Worm (Caenorhabditis elegans) whole organism, L4 larva: ENCODE results near the gene nas-15.

Source experiments
- F37D6.2 ChIP-seq: sonication (generic microtip); optimal IDR thresholded peaks from 2 replicates; lab custom pipeline; 2016; ENCODE audit warnings: mild to moderate bottlenecking, missing genetic modification characterization, missing compliant biosample characterization
- F49E8.2 ChIP-seq: sonication (generic microtip); optimal IDR thresholded peaks from 2 replicates; lab custom pipeline; 2016; ENCODE audit warnings: missing compliant biosample characterization, mild to moderate bottlenecking, missing genetic modification characterization, borderline replicate concordance
- R02D3.7 ChIP-seq: fragments of 150-350 bp; sonication (generic microtip); optimal IDR thresholded peaks from 3 replicates; lab custom pipeline; 2014; ENCODE audit warnings: missing biosample characterization, missing genetic modification characterization
- T20F7.1 ChIP-seq: fragments of 200-800 bp; sonication (Bioruptor generic); optimal IDR thresholded peaks from 2 replicates; lab custom pipeline; 2018; ENCODE audit warnings: mild to moderate bottlenecking, missing genetic modification characterization, missing compliant biosample characterization
- Y75B8A.6 ChIP-seq: fragments of 200-800 bp; sonication (Bioruptor generic); IDR thresholded peaks from 2 replicates; pipeline ENCODE4 v1.3.6; 2022; ENCODE audit warnings: missing genetic modification reagents, missing genetic modification characterization, missing compliant biosample characterization
- aha-1 ChIP-seq: fragments of 150-350 bp; peaks from one replicate; lab custom pipeline; 2014; ENCODE audit warnings: missing biosample characterization, missing genetic modification characterization
- ceh-28 ChIP-seq: fragments of 150-350 bp; optimal IDR thresholded peaks from 2 replicates; lab custom pipeline; 2014; ENCODE audit warnings: missing biosample characterization, missing genetic modification reagents, missing genetic modification characterization
- ceh-32 ChIP-seq: sonication (generic microtip); optimal IDR thresholded peaks from 2 replicates; lab custom pipeline; 2016; ENCODE audit warnings: mild to moderate bottlenecking, missing genetic modification characterization, missing compliant biosample characterization; ENCODE audit not compliant: poor library complexity
- ceh-44 ChIP-seq: fragments of 200-800 bp; sonication (Bioruptor generic); IDR thresholded peaks from 2 replicates; pipeline ENCODE4 v1.3.6; 2022; ENCODE audit warnings: missing genetic modification reagents, missing genetic modification characterization, missing compliant biosample characterization
- ceh-82 ChIP-seq: sonication (generic microtip); optimal IDR thresholded peaks from 2 replicates; lab custom pipeline; 2017; ENCODE audit warnings: missing biosample characterization, missing genetic modification characterization
- daf-12 ChIP-seq: fragments of 150-350 bp; optimal IDR thresholded peaks from 2 replicates; lab custom pipeline; 2014; ENCODE audit warnings: missing biosample characterization, missing genetic modification reagents, missing genetic modification characterization
- daf-19 ChIP-seq: fragments of 200-800 bp; sonication (Bioruptor generic); conservative IDR thresholded peaks from 2 replicates; pipeline ENCODE4 v1.3.6; 2022; ENCODE audit warnings: missing genetic modification characterization, missing compliant biosample characterization
- dve-1 ChIP-seq: sonication (generic microtip); optimal IDR thresholded peaks from 2 replicates; lab custom pipeline; 2017; ENCODE audit warnings: antibody characterized with exemption, mild to moderate bottlenecking, missing genetic modification characterization, missing compliant biosample characterization; ENCODE audit not compliant: insufficient read depth
- egl-27 ChIP-seq: sonication (generic microtip); optimal IDR thresholded peaks from 3 replicates; lab custom pipeline; 2017; ENCODE audit warnings: missing biosample characterization, missing genetic modification reagents, missing genetic modification characterization
- fkh-10 ChIP-seq: fragments of 150-350 bp; optimal IDR thresholded peaks from 2 replicates; lab custom pipeline; 2014; ENCODE audit warnings: missing biosample characterization, missing genetic modification reagents, missing genetic modification characterization
- gei-8 ChIP-seq: fragments of 200-800 bp; sonication (Bioruptor generic); optimal IDR thresholded peaks from 2 replicates; lab custom pipeline; 2018; ENCODE audit warnings: mild to moderate bottlenecking, missing genetic modification characterization, missing compliant biosample characterization
- hlh-11 ChIP-seq: fragments of 200-800 bp; sonication (Bioruptor generic); optimal IDR thresholded peaks from 2 replicates; lab custom pipeline; 2018; ENCODE audit warnings: mild to moderate bottlenecking, missing genetic modification characterization, missing compliant biosample characterization
- hlh-30 ChIP-seq: sonication (generic microtip); optimal IDR thresholded peaks from 2 replicates; lab custom pipeline; 2017; ENCODE audit warnings: antibody characterized with exemption, mild to moderate bottlenecking, missing genetic modification characterization, missing compliant biosample characterization; ENCODE audit not compliant: insufficient read depth
- hmg-1.1 ChIP-seq: fragments of 200-800 bp; sonication (Bioruptor generic); IDR thresholded peaks from 2 replicates; pipeline ENCODE4 v1.3.6; 2022; ENCODE audit warnings: missing genetic modification reagents, missing genetic modification characterization, missing compliant biosample characterization
- lim-7 ChIP-seq: fragments of 200-800 bp; sonication (Bioruptor generic); IDR thresholded peaks from 2 replicates; pipeline ENCODE4 v1.3.6; 2022; ENCODE audit warnings: missing genetic modification characterization, missing compliant biosample characterization
- lin-13 ChIP-seq: fragments of 150-350 bp; optimal IDR thresholded peaks from 2 replicates; lab custom pipeline; 2014; ENCODE audit warnings: missing biosample characterization, missing genetic modification reagents, missing genetic modification characterization
- lsy-2 ChIP-seq, 2 experiments: fragments of 150-350 bp in 1 of 2; sonication (generic microtip) in 1 of 2; optimal IDR thresholded peaks; 2 replicates each; lab custom pipeline; 2014 to 2017; ENCODE audit warnings: missing biosample characterization in 2 of 2, missing genetic modification characterization in 2 of 2
- mdl-1 ChIP-seq, 2 experiments: fragments of 150-350 bp in 1 of 2; sonication (generic microtip) in 1 of 2; optimal IDR thresholded peaks; 2 replicates each; lab custom pipeline; 2014 to 2017; ENCODE audit warnings: missing biosample characterization in 2 of 2, missing genetic modification characterization in 2 of 2
- mep-1 ChIP-seq: fragments of 150-350 bp; sonication (generic microtip); optimal IDR thresholded peaks from 3 replicates; lab custom pipeline; 2014; ENCODE audit warnings: missing biosample characterization, missing genetic modification characterization
- mes-2 ChIP-seq: sonication (generic microtip); optimal IDR thresholded peaks from 2 replicates; lab custom pipeline; 2016; ENCODE audit warnings: missing genotype, mild to moderate bottlenecking, missing genetic modification characterization, missing compliant biosample characterization; ENCODE audit not compliant: poor library complexity, severe bottlenecking
- mxl-3 ChIP-seq: fragments of 200-800 bp; sonication (Bioruptor generic); optimal IDR thresholded peaks from 2 replicates; lab custom pipeline; 2018; ENCODE audit warnings: mild to moderate bottlenecking, missing genetic modification characterization, missing compliant biosample characterization
- nhr-10 ChIP-seq: fragments of 150-350 bp; optimal IDR thresholded peaks from 2 replicates; lab custom pipeline; 2014; ENCODE audit warnings: missing biosample characterization, missing genetic modification characterization
- nhr-11 ChIP-seq: fragments of 150-350 bp; optimal IDR thresholded peaks from 2 replicates; lab custom pipeline; 2014; ENCODE audit warnings: missing biosample characterization, missing genetic modification characterization
- nhr-111 ChIP-seq: fragments of 200-800 bp; sonication (Bioruptor generic); optimal IDR thresholded peaks from 2 replicates; lab custom pipeline; 2018; ENCODE audit warnings: mild to moderate bottlenecking, missing genetic modification characterization, missing compliant biosample characterization
- nhr-25 ChIP-seq: sonication (generic microtip); optimal IDR thresholded peaks from 2 replicates; lab custom pipeline; 2017; ENCODE audit warnings: missing genetic modification characterization, mild to moderate bottlenecking, missing compliant biosample characterization, antibody characterized with exemption, moderate library complexity, borderline replicate concordance; ENCODE audit not compliant: insufficient read depth
- nhr-28 ChIP-seq: fragments of 150-350 bp; optimal IDR thresholded peaks from 2 replicates; lab custom pipeline; 2014; ENCODE audit warnings: missing biosample characterization, missing genetic modification characterization
- nhr-42 ChIP-seq: fragments of 200-800 bp; sonication (Bioruptor generic); IDR thresholded peaks from 2 replicates; pipeline ENCODE4 v1.3.6; 2022; ENCODE audit warnings: missing genetic modification characterization, missing compliant biosample characterization
- nhr-6 ChIP-seq: fragments of 150-350 bp; optimal IDR thresholded peaks from 2 replicates; lab custom pipeline; 2014; ENCODE audit warnings: missing biosample characterization, missing genetic modification characterization
- nhr-76 ChIP-seq: fragments of 150-350 bp; optimal IDR thresholded peaks from 2 replicates; lab custom pipeline; 2014; ENCODE audit warnings: missing biosample characterization, missing genetic modification characterization
- rbr-2 ChIP-seq: sonication (generic microtip); optimal IDR thresholded peaks from 2 replicates; lab custom pipeline; 2016; ENCODE audit warnings: missing genotype, missing genetic modification characterization, missing compliant biosample characterization
- set-16 ChIP-seq: fragments of 200-800 bp; sonication (Bioruptor generic); IDR thresholded peaks from 2 replicates; pipeline ENCODE4 v1.3.6; 2022; ENCODE audit warnings: missing genetic modification reagents, missing genetic modification characterization, missing compliant biosample characterization
- snpc-1.2 ChIP-seq: fragments of 200-800 bp; sonication (Bioruptor generic); IDR thresholded peaks from 2 replicates; pipeline ENCODE4 v1.3.6; 2022; ENCODE audit warnings: missing genetic modification reagents, missing genetic modification characterization, missing compliant biosample characterization
- spr-1 ChIP-seq: sonication (generic microtip); optimal IDR thresholded peaks from 2 replicates; lab custom pipeline; 2016; ENCODE audit warnings: mild to moderate bottlenecking, missing genetic modification characterization, missing compliant biosample characterization
- spr-3 ChIP-seq: fragments of 200-800 bp; sonication (Bioruptor generic); optimal IDR thresholded peaks from 2 replicates; lab custom pipeline; 2018; ENCODE audit warnings: mild to moderate bottlenecking, missing genetic modification characterization, missing compliant biosample characterization
- tag-97 ChIP-seq: fragments of 200-800 bp; sonication (Bioruptor generic); IDR thresholded peaks from 2 replicates; pipeline ENCODE4 v1.3.6; 2022; ENCODE audit warnings: missing genetic modification characterization, missing compliant biosample characterization
- unc-62 ChIP-seq, 3 experiments: fragments of 150-350 bp in 1 of 3; sonication (generic microtip); optimal IDR thresholded peaks in 2 of 3; peaks in 1 of 3; 1 replicate in 1 of 3; 2 replicates in 2 of 3; lab custom pipeline; 2014 to 2017; ENCODE audit warnings: missing biosample characterization in 3 of 3, missing genetic modification characterization in 3 of 3, missing genetic modification reagents in 3 of 3, missing genotype in 1 of 3
- zag-1 ChIP-seq: fragments of 150-350 bp; optimal IDR thresholded peaks from 2 replicates; lab custom pipeline; 2014; ENCODE audit warnings: missing biosample characterization, missing genetic modification characterization
- zfp-2 ChIP-seq: sonication (generic microtip); optimal IDR thresholded peaks from 2 replicates; lab custom pipeline; 2016; ENCODE audit warnings: mild to moderate bottlenecking, missing genetic modification characterization, missing compliant biosample characterization
- zfp-3 ChIP-seq: fragments of 200-800 bp; sonication (Bioruptor generic); conservative IDR thresholded peaks from 2 replicates; pipeline ENCODE4 v1.3.6; 2022; ENCODE audit warnings: missing genetic modification reagents, missing genetic modification characterization, missing compliant biosample characterization
- ztf-7 ChIP-seq: fragments of 150-350 bp; optimal IDR thresholded peaks from 2 replicates; lab custom pipeline; 2014; ENCODE audit warnings: missing biosample characterization, missing genetic modification characterization

The nas-15 gene

ce11 chrX:748319-748718 is 29.2 kb upstream of the nas-15 start:
- TF ChIP-seq aha-1 (peak; percentile 88), hmg-1.1 (GFP tag; lab: Robert Waterston, UW) (no peak), unc-62 (GFP tag; optimal IDR thresholded peaks at IDR 0.05 in 1 of 2; lab: Kevin White, UChicago) (peak in 1 of 2 experiments; percentile 57), unc-62 (tag; optimal IDR thresholded peaks at IDR 0.05; lab: Kevin White, UChicago) (no peak)

ce11 chrX:759634-760033 is 17.9 kb upstream of the nas-15 start, which contains the start of gene aex-3:
Gene aex-3, minus strand, starts transcription at chrX:759734.
- TF ChIP-seq zfp-2 (tag; lab: Kevin White, UChicago) (no peak), dve-1 (tag; lab: Kevin White, UChicago) (no peak), R02D3.7 (no peak), nhr-111 (no peak), nhr-25 (tag; lab: Kevin White, UChicago) (no peak)

ce11 chrX:760579-760978 is 16.9 kb upstream of the nas-15 start:
- TF ChIP-seq ceh-28 (tag; lab: Kevin White, UChicago) = no peak
- no peak for TF ChIP-seq nhr-42 (GFP tag; lab: Robert Waterston, UW)
- TF ChIP-seq tag-97 (GFP tag; lab: Robert Waterston, UW) = no peak
- no peak for TF ChIP-seq Y75B8A.6 (GFP tag; lab: Robert Waterston, UW)
- peak; percentile 54 for TF ChIP-seq set-16 (GFP tag; lab: Robert Waterston, UW)
- TF ChIP-seq nhr-76 (tag; lab: Kevin White, UChicago) = no peak
- TF ChIP-seq hmg-1.1 (GFP tag; lab: Robert Waterston, UW) = 0 out of 2 replicates have a peak, but pooled peaks have one; percentile 37
- no peak for TF ChIP-seq egl-27 (tag; lab: Kevin White, UChicago)
- no peak for TF ChIP-seq F49E8.2
- TF ChIP-seq hlh-11 (tag; lab: Kevin White, UChicago) = peak; percentile 32
- TF ChIP-seq dve-1 (tag; lab: Kevin White, UChicago) = peak; percentile 26
- peak; percentile 39 for TF ChIP-seq hlh-30 (tag; lab: Kevin White, UChicago)
- no peak for TF ChIP-seq T20F7.1 (GFP tag; lab: Kevin White, UChicago)
- TF ChIP-seq ceh-32 (tag; lab: Kevin White, UChicago) = no peak
- TF ChIP-seq ztf-7 (tag; lab: Kevin White, UChicago) = no peak
- TF ChIP-seq nhr-11 (tag; lab: Kevin White, UChicago) = no peak
- no peak for TF ChIP-seq daf-12
- TF ChIP-seq lsy-2 (tag; optimal IDR thresholded peaks at IDR 0.05; lab: Kevin White, UChicago) = peak in 1 of 2 experiments; percentile 50
- TF ChIP-seq mes-2 = peak; percentile 25
- TF ChIP-seq aha-1 = peak; percentile 98
- no peak for TF ChIP-seq snpc-1.2 (GFP tag; lab: Robert Waterston, UW)
- TF ChIP-seq fkh-10 (GFP tag; lab: Kevin White, UChicago) = peak; percentile 14
- TF ChIP-seq zfp-3 (GFP tag; lab: Robert Waterston, UW) = no peak
- TF ChIP-seq zag-1 = no peak
- peak; percentile 12 for TF ChIP-seq nhr-6 (tag; lab: Kevin White, UChicago)
- TF ChIP-seq mep-1 (tag; lab: Kevin White, UChicago) = peak; percentile 44
- no peak for TF ChIP-seq ceh-44
- no peak for TF ChIP-seq nhr-28 (tag; lab: Kevin White, UChicago)
- no peak for TF ChIP-seq spr-3 (GFP tag; lab: Kevin White, UChicago)
- TF ChIP-seq nhr-10 = no peak
- no peak for TF ChIP-seq lin-13 (GFP tag; lab: Kevin White, UChicago)
- no peak for TF ChIP-seq ceh-82
- TF ChIP-seq mxl-3 (GFP tag; lab: Kevin White, UChicago) = peak; percentile 19
- no peak for TF ChIP-seq spr-1 (tag; lab: Kevin White, UChicago)
- no peak for TF ChIP-seq lim-7
- TF ChIP-seq mdl-1 (tag; optimal IDR thresholded peaks at IDR 0.05; lab: Kevin White, UChicago) = peak in 1 of 2 experiments; percentile 44
- no peak for TF ChIP-seq F37D6.2 (tag; lab: Kevin White, UChicago)
- peak; percentile 10 for TF ChIP-seq rbr-2 (tag; lab: Kevin White, UChicago)
- no peak for TF ChIP-seq gei-8
- no peak for TF ChIP-seq daf-19 (GFP tag; lab: Robert Waterston, UW)
- TF ChIP-seq, all 104 proteins: peak for 14
